Fruit fly (Drosophila melanogaster) whole organism, embryonic: Measurements from ENCODE around the gene Vps39.

Experiments
- Antp ChIP-seq: fragments of 200-800 bp; sonication (Bioruptor generic); optimal IDR thresholded peaks from 3 replicates; lab custom pipeline; 2016; ENCODE audit warnings: missing biosample characterization, missing genetic modification characterization
- Bdp1 ChIP-seq: fragments of 200-800 bp; sonication (Bioruptor generic); optimal IDR thresholded peaks from 3 replicates; lab custom pipeline; 2016; ENCODE audit warnings: missing biosample characterization, missing genetic modification characterization
- CG10267 ChIP-seq: fragments of 200-800 bp; sonication (Bioruptor generic); optimal IDR thresholded peaks from 2 replicates; lab custom pipeline; 2018; ENCODE audit warnings: missing biosample characterization, mild to moderate bottlenecking, missing genetic modification characterization, moderate library complexity
- CG10543 ChIP-seq: fragments of 200-800 bp; sonication (Bioruptor generic); optimal IDR thresholded peaks from 3 replicates; lab custom pipeline; 2017; ENCODE audit warnings: missing biosample characterization, mild to moderate bottlenecking, missing genetic modification characterization, moderate library complexity
- CG10959 ChIP-seq: fragments of 200-800 bp; sonication (Bioruptor generic); IDR thresholded peaks from 2 replicates; pipeline ENCODE4 v1.3.6; 2022; ENCODE audit warnings: missing biosample characterization, missing genetic modification characterization
- CG11695 ChIP-seq: fragments of 200-800 bp; sonication (Bioruptor generic); IDR thresholded peaks from 3 replicates; pipeline ENCODE4 v1.3.6; 2022; ENCODE audit warnings: missing biosample characterization, missing genetic modification characterization
- CG12219 ChIP-seq: fragments of 200-800 bp; sonication (Bioruptor generic); optimal IDR thresholded peaks from 3 replicates; lab custom pipeline; 2018; ENCODE audit warnings: missing biosample characterization, mild to moderate bottlenecking, missing genetic modification characterization
- CG12299 ChIP-seq: fragments of 200-800 bp; sonication (Bioruptor generic); optimal IDR thresholded peaks from 2 replicates; lab custom pipeline; 2018; ENCODE audit warnings: missing biosample characterization, mild to moderate bottlenecking, missing genetic modification characterization
- CG14710 ChIP-seq: fragments of 200-800 bp; sonication (Bioruptor generic); optimal IDR thresholded peaks from 3 replicates; lab custom pipeline; 2019; ENCODE audit warnings: missing biosample characterization, mild to moderate bottlenecking, missing genetic modification characterization, moderate library complexity
- CG1602 ChIP-seq: fragments of 200-800 bp; sonication (Bioruptor generic); optimal IDR thresholded peaks from 3 replicates; lab custom pipeline; 2016; ENCODE audit warnings: missing biosample characterization, missing genetic modification characterization
- CG2116 ChIP-seq: fragments of 200-800 bp; sonication (Bioruptor generic); optimal IDR thresholded peaks from 3 replicates; lab custom pipeline; 2018; ENCODE audit warnings: missing biosample characterization, mild to moderate bottlenecking, missing genetic modification characterization
- CG2712 ChIP-seq: fragments of 200-800 bp; optimal IDR thresholded peaks from 3 replicates; lab custom pipeline; 2019; ENCODE audit warnings: missing biosample characterization, mild to moderate bottlenecking, missing genetic modification characterization, moderate library complexity
- CG30020 ChIP-seq: fragments of 200-800 bp; optimal IDR thresholded peaks from 2 replicates; lab custom pipeline; 2019; ENCODE audit warnings: missing biosample characterization, mild to moderate bottlenecking, missing genetic modification characterization, moderate library complexity
- CG3065 ChIP-seq: fragments of 200-800 bp; sonication (Bioruptor generic); optimal IDR thresholded peaks from 2 replicates; lab custom pipeline; 2016; ENCODE audit warnings: missing biosample characterization, missing genetic modification characterization
- CG31388 ChIP-seq: fragments of 200-800 bp; sonication (Bioruptor generic); optimal IDR thresholded peaks from 2 replicates; lab custom pipeline; 2016; ENCODE audit warnings: missing biosample characterization, missing genetic modification characterization
- CG33213 ChIP-seq: fragments of 200-800 bp; sonication (Bioruptor generic); optimal IDR thresholded peaks from 3 replicates; lab custom pipeline; 2016; ENCODE audit warnings: missing biosample characterization, missing genetic modification characterization
- CG34422 ChIP-seq: fragments of 200-800 bp; sonication (Bioruptor generic); IDR thresholded peaks from 3 replicates; pipeline ENCODE4 v1.3.6; 2022; ENCODE audit warnings: missing biosample characterization, missing genetic modification characterization
- CG42726 ChIP-seq: fragments of 200-800 bp; sonication (Bioruptor generic); IDR thresholded peaks from 2 replicates; pipeline ENCODE4 v1.3.6; 2022; ENCODE audit warnings: missing biosample characterization, missing genetic modification characterization; ENCODE audit not compliant: partially characterized antibody
- CG6683 ChIP-seq: fragments of 200-800 bp; sonication (Bioruptor generic); optimal IDR thresholded peaks from 2 replicates; lab custom pipeline; 2017; ENCODE audit warnings: missing biosample characterization, mild to moderate bottlenecking, missing genetic modification characterization, missing genetic modification reagents
- CG8089 ChIP-seq: fragments of 200-800 bp; sonication (Bioruptor generic); optimal IDR thresholded peaks from 3 replicates; lab custom pipeline; 2016; ENCODE audit warnings: missing biosample characterization, missing genetic modification characterization
- Dip2 ChIP-seq: fragments of 200-800 bp; sonication (Bioruptor generic); IDR thresholded peaks from 2 replicates; pipeline ENCODE4 v1.3.6; 2022; ENCODE audit warnings: missing biosample characterization, missing genetic modification characterization
- Dll ChIP-seq: fragments of 200-800 bp; sonication (Bioruptor generic); IDR thresholded peaks from 4 replicates; pipeline ENCODE4 v1.3.6; 2022; ENCODE audit warnings: missing biosample characterization, missing genetic modification characterization; ENCODE audit not compliant: partially characterized antibody
- Dp ChIP-seq: fragments of 200-800 bp; sonication (Bioruptor generic); optimal IDR thresholded peaks from 2 replicates; lab custom pipeline; 2018; ENCODE audit warnings: missing biosample characterization, mild to moderate bottlenecking, missing genetic modification characterization, moderate library complexity
- Ets65A ChIP-seq: fragments of 200-800 bp; sonication (Bioruptor generic); peaks from one replicate; lab custom pipeline; 2016; ENCODE audit warnings: missing biosample characterization, missing genetic modification characterization
- HmgD ChIP-seq: fragments of 200-800 bp; sonication (Bioruptor generic); optimal IDR thresholded peaks from 3 replicates; lab custom pipeline; 2016; ENCODE audit warnings: missing biosample characterization, missing genetic modification characterization
- Hr3 ChIP-seq: fragments of 200-800 bp; sonication (Bioruptor generic); optimal IDR thresholded peaks from 3 replicates; lab custom pipeline; 2016; ENCODE audit warnings: missing biosample characterization, missing genetic modification characterization
- Meics ChIP-seq: fragments of 200-800 bp; sonication (Bioruptor generic); optimal IDR thresholded peaks from 2 replicates; lab custom pipeline; 2017; ENCODE audit warnings: missing biosample characterization, mild to moderate bottlenecking, missing genetic modification characterization
- NC2β ChIP-seq: fragments of 200-800 bp; sonication (Bioruptor generic); optimal IDR thresholded peaks from 2 replicates; lab custom pipeline; 2016; ENCODE audit warnings: missing biosample characterization, missing genetic modification characterization
- Oaz ChIP-seq: fragments of 200-800 bp; sonication (Bioruptor generic); IDR thresholded peaks from 2 replicates; pipeline ENCODE4 v1.3.6; 2022; ENCODE audit warnings: missing biosample characterization, missing genetic modification characterization
- Stat92E ChIP-seq, 3 experiments: fragments of >200 bp in 2 of 3; fragments of 200-800 bp in 1 of 3; sonication (Bioruptor generic) in 1 of 3; optimal IDR thresholded peaks; 2 replicates each; lab custom pipeline; 2017 to 2019; ENCODE audit warnings: missing biosample characterization in 3 of 3, missing genetic modification characterization in 3 of 3, mild to moderate bottlenecking in 1 of 3, moderate library complexity in 1 of 3
- Tbp ChIP-seq: fragments of >200 bp; optimal IDR thresholded peaks from 2 replicates; lab custom pipeline; 2018; ENCODE audit warnings: missing biosample characterization, missing genetic modification characterization
- Xrp1 ChIP-seq: fragments of 200-800 bp; sonication (Bioruptor generic); IDR thresholded peaks from 2 replicates; pipeline ENCODE4 v1.3.6; 2022; ENCODE audit warnings: missing biosample characterization, missing genetic modification characterization
- ash1 ChIP-seq: fragments of 200-800 bp; sonication (Bioruptor generic); optimal IDR thresholded peaks from 2 replicates; lab custom pipeline; 2018; ENCODE audit warnings: missing biosample characterization, mild to moderate bottlenecking, missing genetic modification characterization
- bbx ChIP-seq: fragments of 200-800 bp; sonication (Bioruptor generic); IDR thresholded peaks from 2 replicates; pipeline ENCODE4 v1.3.6; 2022; ENCODE audit warnings: missing biosample characterization, missing genetic modification characterization; ENCODE audit not compliant: partially characterized antibody
- bigmax ChIP-seq: fragments of 200-800 bp; sonication (Bioruptor generic); optimal IDR thresholded peaks from 2 replicates; lab custom pipeline; 2018; ENCODE audit warnings: missing biosample characterization, mild to moderate bottlenecking, missing genetic modification characterization
- btn ChIP-seq: fragments of 200-800 bp; sonication (Bioruptor generic); optimal IDR thresholded peaks from 2 replicates; lab custom pipeline; 2016; ENCODE audit warnings: missing biosample characterization, missing genetic modification characterization
- cwo ChIP-seq: fragments of 200-800 bp; sonication (Bioruptor generic); optimal IDR thresholded peaks from 3 replicates; lab custom pipeline; 2017; ENCODE audit warnings: missing biosample characterization, missing genetic modification characterization, mild to moderate bottlenecking, moderate library complexity, missing genetic modification reagents
- danr ChIP-seq: fragments of 200-800 bp; sonication (Bioruptor generic); IDR thresholded peaks from 2 replicates; pipeline ENCODE4 v1.3.6; 2022; ENCODE audit warnings: missing biosample characterization, missing genetic modification characterization
- ems ChIP-seq: fragments of 200-800 bp; sonication (Bioruptor generic); optimal IDR thresholded peaks from 3 replicates; lab custom pipeline; 2016; ENCODE audit warnings: missing biosample characterization, missing genetic modification characterization
- fd3F ChIP-seq: fragments of 200-800 bp; sonication (Bioruptor generic); optimal IDR thresholded peaks from 2 replicates; lab custom pipeline; 2018; ENCODE audit warnings: missing biosample characterization, mild to moderate bottlenecking, missing genetic modification characterization, moderate library complexity
- grau ChIP-seq: fragments of 200-800 bp; optimal IDR thresholded peaks from 3 replicates; lab custom pipeline; 2019; ENCODE audit warnings: missing biosample characterization, mild to moderate bottlenecking, missing genetic modification characterization, moderate library complexity
- hkb ChIP-seq, 2 experiments: fragments of 200-800 bp in 1 of 2; fragments of >200 bp in 1 of 2; sonication (Bioruptor generic) in 1 of 2; IDR thresholded peaks in 1 of 2; optimal IDR thresholded peaks in 1 of 2; 2 replicates each; pipeline versions ENCODE4 v1.3.6 to Lab custom; 2017 to 2022; ENCODE audit warnings: missing biosample characterization in 1 of 2, missing genetic modification characterization in 1 of 2
- insv ChIP-seq, 2 experiments: fragments of 200-800 bp; sonication (Bioruptor generic); optimal IDR thresholded peaks; 3 replicates each; lab custom pipeline; 2016 to 2018; ENCODE audit warnings: missing biosample characterization in 2 of 2, missing genetic modification characterization in 2 of 2
- kah ChIP-seq: fragments of 200-800 bp; sonication (Bioruptor generic); optimal IDR thresholded peaks from 2 replicates; lab custom pipeline; 2018; ENCODE audit warnings: missing biosample characterization, mild to moderate bottlenecking, missing genetic modification characterization
- ken ChIP-seq: fragments of 200-800 bp; sonication (Bioruptor generic); IDR thresholded peaks from 3 replicates; pipeline ENCODE4 v1.3.6; 2022; ENCODE audit warnings: missing biosample characterization, missing genetic modification characterization
- mld ChIP-seq: fragments of 200-800 bp; sonication (Bioruptor generic); IDR thresholded peaks from 3 replicates; pipeline ENCODE4 v1.3.6; 2022; ENCODE audit warnings: missing biosample characterization, missing genetic modification characterization; ENCODE audit not compliant: partially characterized antibody
- slp2 ChIP-seq: fragments of 200-800 bp; sonication (Bioruptor generic); optimal IDR thresholded peaks from 2 replicates; lab custom pipeline; 2016; ENCODE audit warnings: missing biosample characterization, missing genetic modification characterization
- ssp ChIP-seq: fragments of 200-800 bp; sonication (Bioruptor generic); IDR thresholded peaks from 2 replicates; pipeline ENCODE4 v1.3.6; 2022; ENCODE audit warnings: missing biosample characterization, missing genetic modification characterization
- tap ChIP-seq: fragments of 200-800 bp; optimal IDR thresholded peaks from 3 replicates; lab custom pipeline; 2019; ENCODE audit warnings: missing biosample characterization, mild to moderate bottlenecking, missing genetic modification characterization, moderate library complexity
- zfh1 ChIP-seq: fragments of 200-800 bp; sonication (Bioruptor generic); IDR thresholded peaks from 3 replicates; pipeline ENCODE4 v1.3.6; 2022; ENCODE audit warnings: missing biosample characterization, missing genetic modification characterization

The Vps39 gene

dm6 chr3R:18298900-18299321 lies 24.7 kb upstream of the Vps39 start, which contains the start of gene Dlc90F:
Dlc90F (plus strand) TSS chr3R:18299229.
- peak; percentile 65; the same call in 2 of the 4 replicates for TF ChIP-seq Dll (GFP tag; lab: Robert Waterston, UW)
- peak; percentile 50 for TF ChIP-seq CG10543
- TF ChIP-seq ken (GFP tag; lab: Robert Waterston, UW): peak; percentile 86
- peak; percentile 74 for TF ChIP-seq CG34422 (GFP tag; lab: Robert Waterston, UW)
- peak; percentile 64 for TF ChIP-seq fd3F
- TF ChIP-seq CG12219 (GFP tag; lab: Kevin White, UChicago): no peak
- TF ChIP-seq insv (GFP tag; optimal IDR thresholded peaks at IDR 0.05; lab: Kevin White, UChicago): peak in 1 of 2 experiments; percentile 19
- TF ChIP-seq Stat92E (GFP tag; optimal IDR thresholded peaks at IDR 0.05; lab: Kevin White, UChicago): no peak
- peak; percentile 77 for TF ChIP-seq slp2
- peak; percentile 25 for TF ChIP-seq CG12299 (tag; lab: Kevin White, UChicago)
- no peak for TF ChIP-seq Dip2
- no peak for TF ChIP-seq ash1 (GFP tag; lab: Kevin White, UChicago)
- TF ChIP-seq CG1602 (GFP tag; lab: Kevin White, UChicago): peak; percentile 75
- peak; percentile 52; the same call in 1 of the 2 replicates for TF ChIP-seq CG10959 (GFP tag; lab: Robert Waterston, UW)
- peak; percentile 82 for TF ChIP-seq grau (tag; lab: Kevin White, UChicago)
- TF ChIP-seq Dp (GFP tag; lab: Kevin White, UChicago): peak; percentile 44
- no peak for TF ChIP-seq CG42726 (GFP tag; lab: Robert Waterston, UW)
- TF ChIP-seq bbx (GFP tag; lab: Robert Waterston, UW): peak; percentile 9; the same call in 1 of the 2 replicates
- TF ChIP-seq zfh1 (GFP tag; lab: Robert Waterston, UW): peak; percentile 85
- TF ChIP-seq btn (GFP tag; lab: Kevin White, UChicago): peak; percentile 22
- TF ChIP-seq CG8089 (GFP tag; lab: Kevin White, UChicago): peak; percentile 59
- no peak for TF ChIP-seq mld (GFP tag; lab: Robert Waterston, UW)
- TF ChIP-seq CG10267: peak; percentile 95
- peak; percentile 82 for TF ChIP-seq Xrp1 (GFP tag; lab: Robert Waterston, UW)
- peak; percentile 86 for TF ChIP-seq CG33213 (GFP tag; lab: Kevin White, UChicago)
- peak; percentile 1 for TF ChIP-seq CG3065
- TF ChIP-seq ssp (GFP tag; lab: Robert Waterston, UW): peak; percentile 94
- peak; percentile 83 for TF ChIP-seq CG2712 (tag; lab: Kevin White, UChicago)
- TF ChIP-seq HmgD: peak; percentile 33
- TF ChIP-seq ems (GFP tag; lab: Kevin White, UChicago): no peak
- TF ChIP-seq Meics: peak; percentile 47
- peak; percentile 63; the same call in 1 of the 3 replicates for TF ChIP-seq CG11695 (GFP tag; lab: Robert Waterston, UW)
- no peak for TF ChIP-seq tap (tag; lab: Kevin White, UChicago)
- peak; percentile 62 for TF ChIP-seq Oaz (GFP tag; lab: Robert Waterston, UW)
- TF ChIP-seq cwo (GFP tag; lab: Kevin White, UChicago): peak; percentile 10
- TF ChIP-seq CG30020 (tag; lab: Kevin White, UChicago): peak; percentile 84
- TF ChIP-seq kah (GFP tag; lab: Kevin White, UChicago): no peak
- TF ChIP-seq danr (GFP tag; lab: Robert Waterston, UW): peak; percentile 46; the same call in 1 of the 2 replicates
- TF ChIP-seq Hr3 (GFP tag; lab: Kevin White, UChicago): peak; percentile 81
- TF ChIP-seq Antp (GFP tag; lab: Kevin White, UChicago): peak; percentile 81
- peak; percentile 94 for TF ChIP-seq hkb (optimal IDR thresholded peaks at IDR 0.05; lab: Kevin White, UChicago)
- peak; percentile 63; the same call in 1 of the 2 replicates for TF ChIP-seq hkb (GFP tag; IDR thresholded peaks at IDR 0.05; lab: Robert Waterston, UW)
- peak; percentile 80 for TF ChIP-seq NC2β (GFP tag; lab: Kevin White, UChicago)
- peak; percentile 82 for TF ChIP-seq CG2116 (GFP tag; lab: Kevin White, UChicago)
- peak; percentile 38 for TF ChIP-seq CG31388 (GFP tag; lab: Kevin White, UChicago)
- peak; percentile 27 for TF ChIP-seq bigmax (GFP tag; lab: Kevin White, UChicago)
- TF ChIP-seq Ets65A: peak; percentile 98
- TF ChIP-seq Tbp: peak; percentile 67
- TF ChIP-seq CG6683: no peak
- TF ChIP-seq CG14710 (tag; lab: Kevin White, UChicago): peak; percentile 89
- TF ChIP-seq Bdp1 (GFP tag; lab: Kevin White, UChicago): peak; percentile 72
